Worm (Caenorhabditis elegans) whole organism, mixed stage, embryonic: ENCODE measurements around the gene C27A7.5.

Source experiments
- elt-1 ChIP-seq: sonication (generic microtip); optimal IDR thresholded peaks from 2 replicates; lab custom pipeline; 2017; ENCODE audit warnings: missing genetic modification characterization, mild to moderate bottlenecking, missing compliant biosample characterization, antibody characterized with exemption, moderate library complexity, borderline replicate concordance; ENCODE audit not compliant: insufficient read depth
- hlh-1 ChIP-seq: fragments of 150-350 bp; optimal IDR thresholded peaks from 2 replicates; lab custom pipeline; 2014; ENCODE audit warnings: missing biosample characterization, missing genetic modification reagents, missing genetic modification characterization
- nhr-28 ChIP-seq: fragments of 150-350 bp; optimal IDR thresholded peaks from 2 replicates; lab custom pipeline; 2014; ENCODE audit warnings: missing biosample characterization, missing genetic modification characterization
- snpc-4 ChIP-seq: fragments of 150-350 bp; optimal IDR thresholded peaks from 2 replicates; lab custom pipeline; 2014; ENCODE audit warnings: missing biosample characterization, missing genetic modification characterization
- unc-39 ChIP-seq: fragments of 150-350 bp; optimal IDR thresholded peaks from 2 replicates; lab custom pipeline; 2014; ENCODE audit warnings: missing biosample characterization, missing genetic modification characterization
- unc-62 ChIP-seq: fragments of 150-350 bp; optimal IDR thresholded peaks from 2 replicates; lab custom pipeline; 2014; ENCODE audit warnings: missing biosample characterization, missing genetic modification reagents, missing genetic modification characterization

DNA sequence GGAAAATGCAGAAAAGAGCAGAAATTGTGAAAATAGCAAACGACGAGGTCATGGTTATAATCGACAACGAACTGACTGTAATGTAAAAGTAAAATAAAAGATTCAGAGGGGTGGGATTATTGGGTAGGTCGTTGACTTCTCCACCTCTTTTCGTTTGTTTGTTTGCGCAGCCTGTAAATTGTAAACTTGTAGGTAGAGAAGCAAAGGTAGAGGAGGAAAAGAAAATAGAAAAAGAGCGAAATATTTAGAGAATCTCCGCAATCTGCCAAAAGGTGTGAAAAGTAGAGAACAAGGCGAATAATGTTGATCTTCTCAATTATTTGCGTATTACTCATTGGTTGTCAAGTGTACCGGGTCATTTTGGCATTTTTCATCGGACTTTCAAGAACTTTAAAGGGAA lies 25.2 kb upstream of the C27A7.5 start, which contains the start of gene ZK863.8:
- TF ChIP-seq nhr-28 (tag; lab: Kevin White, UChicago): no peak
- TF ChIP-seq snpc-4 (tag; lab: Kevin White, UChicago): no peak
- TF ChIP-seq unc-62 (GFP tag; lab: Kevin White, UChicago): no peak
- TF ChIP-seq hlh-1 (tag; lab: Kevin White, UChicago): no peak
- TF ChIP-seq unc-39 (tag; lab: Kevin White, UChicago): no peak
- no peak for TF ChIP-seq elt-1 (tag; lab: Kevin White, UChicago)
